Worm (Caenorhabditis elegans) whole organism, L1 larva: ENCODE measurements around the gene M02B1.4.

ENCODE experiments used
- blmp-1 ChIP-seq: fragments of 150-350 bp; optimal IDR thresholded peaks from 2 replicates; lab custom pipeline; 2014; ENCODE audit warnings: missing biosample characterization, missing genetic modification characterization
- dpl-1 ChIP-seq, 3 experiments: fragments of 150-350 bp in 2 of 3; sonication (generic microtip) in 1 of 3; optimal IDR thresholded peaks; 2 replicates each; lab custom pipeline; 2014 to 2017; ENCODE audit warnings: missing biosample characterization in 3 of 3, missing genetic modification characterization in 3 of 3, missing genetic modification reagents in 3 of 3
- mab-9 ChIP-seq: fragments of 200-800 bp; sonication (Bioruptor generic); IDR thresholded peaks from 2 replicates; pipeline ENCODE4 v1.3.6; 2022; ENCODE audit warnings: missing genetic modification reagents, missing genetic modification characterization, missing compliant biosample characterization

- TF ChIP-seq dpl-1 (GFP tag; optimal IDR thresholded peaks at IDR 0.05; lab: Kevin White, UChicago) (no peak), mab-9 (GFP tag; lab: Robert Waterston, UW) (no peak), blmp-1 (no peak)
Observed at ce11 chrIV:12789088-12789487, 36.0 kb downstream of the M02B1.4 start, which contains the start of gene F07C6.3.
